Worm (Caenorhabditis elegans) whole organism, mixed stage, embryonic: Measurements from ENCODE around the gene eor-1.

Experiments
- M03D4.4 ChIP-seq: sonication (generic microtip); optimal IDR thresholded peaks from 2 replicates; lab custom pipeline; 2017; ENCODE audit warnings: mild to moderate bottlenecking, missing genetic modification characterization, missing compliant biosample characterization
- cnd-1 ChIP-seq: fragments of 200-800 bp; sonication (Bioruptor generic); optimal IDR thresholded peaks from 2 replicates; lab custom pipeline; 2018; ENCODE audit warnings: mild to moderate bottlenecking, missing genetic modification characterization, missing compliant biosample characterization
- flh-1 ChIP-seq: fragments of 200-800 bp; sonication (Bioruptor generic); optimal IDR thresholded peaks from 2 replicates; lab custom pipeline; 2018; ENCODE audit warnings: mild to moderate bottlenecking, missing genetic modification characterization, moderate library complexity, missing compliant biosample characterization
- lin-13 ChIP-seq: fragments of 150-350 bp; optimal IDR thresholded peaks from 2 replicates; lab custom pipeline; 2014; ENCODE audit warnings: missing biosample characterization, missing genetic modification characterization
- lsy-2 ChIP-seq: fragments of 150-350 bp; optimal IDR thresholded peaks from 2 replicates; lab custom pipeline; 2014; ENCODE audit warnings: missing biosample characterization, missing genetic modification characterization
- mab-5 ChIP-seq: fragments of 150-350 bp; optimal IDR thresholded peaks from 2 replicates; lab custom pipeline; 2014; ENCODE audit warnings: missing biosample characterization, missing genetic modification characterization
- nhr-12 ChIP-seq: fragments of 150-350 bp; optimal IDR thresholded peaks from 2 replicates; lab custom pipeline; 2014; ENCODE audit warnings: missing biosample characterization, missing genetic modification characterization
- nhr-237 ChIP-seq: fragments of 150-350 bp; optimal IDR thresholded peaks from 2 replicates; lab custom pipeline; 2014; ENCODE audit warnings: missing biosample characterization, missing genetic modification characterization
- nhr-76 ChIP-seq: sonication (generic microtip); optimal IDR thresholded peaks from 2 replicates; lab custom pipeline; 2017; ENCODE audit warnings: missing biosample characterization, missing genetic modification characterization
- pha-4 ChIP-seq: fragments of 150-350 bp; optimal IDR thresholded peaks from 2 replicates; lab custom pipeline; 2018; ENCODE audit warnings: missing biosample characterization, missing genetic modification reagents, missing genetic modification characterization
- unc-120 ChIP-seq: sonication (generic microtip); optimal IDR thresholded peaks from 2 replicates; lab custom pipeline; 2017; ENCODE audit warnings: missing genetic modification characterization, missing compliant biosample characterization; ENCODE audit not compliant: poor library complexity, severe bottlenecking
- unc-39 ChIP-seq: fragments of 150-350 bp; optimal IDR thresholded peaks from 2 replicates; lab custom pipeline; 2014; ENCODE audit warnings: missing biosample characterization, missing genetic modification characterization

DNA sequence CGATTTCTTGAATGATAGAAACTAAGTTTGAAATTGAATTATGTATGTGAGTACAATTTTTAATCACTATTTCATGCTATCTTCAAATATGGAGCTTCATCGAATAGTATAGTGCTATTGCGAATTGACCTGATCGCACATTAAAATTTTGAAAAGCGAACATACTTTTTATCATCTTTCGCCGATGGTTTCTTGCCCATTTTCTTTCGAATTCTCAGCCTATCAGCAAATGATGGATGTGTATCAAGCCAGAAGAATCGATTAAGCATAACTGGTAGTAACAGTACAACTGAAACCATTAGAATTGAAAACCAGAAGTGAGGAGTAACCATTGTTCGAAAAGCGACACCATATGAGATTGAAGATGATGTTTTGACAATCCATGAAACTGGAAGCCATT lies 30.7 kb upstream of the eor-1 start:
- TF ChIP-seq pha-4 (tag; lab: Kevin White, UChicago): no peak
- no peak for TF ChIP-seq unc-120
- no peak for TF ChIP-seq cnd-1 (tag; lab: Kevin White, UChicago)
- TF ChIP-seq nhr-76 (tag; lab: Kevin White, UChicago): no peak
- no peak for TF ChIP-seq unc-39
- TF ChIP-seq nhr-237 (tag; lab: Kevin White, UChicago): no peak
- no peak for TF ChIP-seq lin-13 (tag; lab: Kevin White, UChicago)
- TF ChIP-seq flh-1 (GFP tag; lab: Kevin White, UChicago): no peak
- no peak for TF ChIP-seq lsy-2 (tag; lab: Kevin White, UChicago)
- no peak for TF ChIP-seq nhr-12
- no peak for TF ChIP-seq M03D4.4 (tag; lab: Kevin White, UChicago)
- no peak for TF ChIP-seq mab-5
